Fruit fly (Drosophila melanogaster): ENCODE data around the gene CG10516.

The CG10516 gene

dm6 chr3L:16010176-16010575 is 42.2 kb downstream of the CG10516 start (continued):
- no peak for TF ChIP-seq CG6689 (GFP tag; IDR thresholded peaks at IDR 0.05)
- no peak for TF ChIP-seq crol (GFP tag; IDR thresholded peaks at IDR 0.05)
- TF ChIP-seq Doc2 (GFP tag; IDR thresholded peaks at IDR 0.05), result no peak
- peak; percentile 44 for TF ChIP-seq Sox100B (GFP tag; optimal IDR thresholded peaks at IDR 0.05)
- TF ChIP-seq salm (tag; optimal IDR thresholded peaks at IDR 0.05), result no peak
- TF ChIP-seq fd64A (GFP tag; optimal IDR thresholded peaks at IDR 0.05), result peak; percentile 24
- TF ChIP-seq Hr78 (GFP tag; optimal IDR thresholded peaks at IDR 0.05), result no peak

- no peak for TF ChIP-seq CG6175 (GFP tag; IDR thresholded peaks at IDR 0.05)
- peak; percentile 28 for TF ChIP-seq gcm (GFP tag; optimal IDR thresholded peaks at IDR 0.05)
- peak; percentile 19 for TF ChIP-seq Nf-YB (GFP tag; optimal IDR thresholded peaks at IDR 0.05)
- no peak for TF ChIP-seq CG3726 (GFP tag; IDR thresholded peaks at IDR 0.05)
- peak; percentile 41 for TF ChIP-seq CG13424 (tag; optimal IDR thresholded peaks at IDR 0.05)
- TF ChIP-seq crp (GFP tag; optimal IDR thresholded peaks at IDR 0.05), result peak in 1 of 2 experiments; percentile 55
- TF ChIP-seq CG11723 (GFP tag; optimal IDR thresholded peaks at IDR 0.05), result no peak
- peak; percentile 66 for TF ChIP-seq CG15601 (tag; optimal IDR thresholded peaks at IDR 0.05)
- TF ChIP-seq lola (GFP tag; optimal IDR thresholded peaks at IDR 0.05), result peak in 1 of 3 experiments; percentile 28
- peak; percentile 23 for TF ChIP-seq ash1 (GFP tag; optimal IDR thresholded peaks at IDR 0.05)
- TF ChIP-seq aop (GFP tag; IDR thresholded peaks at IDR 0.05), result no peak
- no peak for TF ChIP-seq CG3838 (GFP tag; optimal IDR thresholded peaks at IDR 0.05)
- TF ChIP-seq tio (GFP tag; optimal IDR thresholded peaks at IDR 0.05), result no peak
- no peak for TF ChIP-seq Oaz (GFP tag; IDR thresholded peaks at IDR 0.05)
- TF ChIP-seq esg (GFP tag; conservative IDR thresholded peaks at IDR 0.05), result no peak
- no peak for TF ChIP-seq Atf3 (GFP tag; optimal IDR thresholded peaks at IDR 0.05)
- TF ChIP-seq Mrtf (GFP tag; IDR thresholded peaks at IDR 0.05), result no peak
- no peak for TF ChIP-seq CG7372 (GFP tag; IDR thresholded peaks at IDR 0.05)
- TF ChIP-seq Spps (tag; optimal IDR thresholded peaks at IDR 0.05), result no peak
- peak; percentile 90 for TF ChIP-seq nmo (GFP tag; optimal IDR thresholded peaks at IDR 0.05)
- peak; percentile 44; the same call in 1 of the 2 replicates for TF ChIP-seq vvl (GFP tag; IDR thresholded peaks at IDR 0.05)
- TF ChIP-seq fru (optimal IDR thresholded peaks at IDR 0.05), result no peak
- TF ChIP-seq CG11093 (GFP tag; IDR thresholded peaks at IDR 0.05), result no peak
- no peak for TF ChIP-seq slou (GFP tag; optimal IDR thresholded peaks at IDR 0.05)
- TF ChIP-seq bowl (GFP tag; IDR thresholded peaks at IDR 0.05), result no peak
- no peak for TF ChIP-seq tgo (GFP tag; IDR thresholded peaks at IDR 0.05)
- no peak for TF ChIP-seq ab (GFP tag; optimal IDR thresholded peaks at IDR 0.05)
- TF ChIP-seq C15 (GFP tag; IDR thresholded peaks at IDR 0.05), result no peak
- TF ChIP-seq NFAT (GFP tag; IDR thresholded peaks at IDR 0.05), result peak; percentile 75
- TF ChIP-seq seq (GFP tag; IDR thresholded peaks at IDR 0.05), result peak; percentile 49; the same call in 1 of the 2 replicates
- no peak for TF ChIP-seq Hand (GFP tag; optimal IDR thresholded peaks at IDR 0.05)
- no peak for TF ChIP-seq lilli (GFP tag; optimal IDR thresholded peaks at IDR 0.05)
- TF ChIP-seq Dip3 (GFP tag; optimal IDR thresholded peaks at IDR 0.05), result no peak
- TF ChIP-seq CG33213 (GFP tag; optimal IDR thresholded peaks at IDR 0.05), result peak; percentile 86
- TF ChIP-seq CG15269 (tag; optimal IDR thresholded peaks at IDR 0.05), result no peak
- no peak for TF ChIP-seq crc (GFP tag; optimal IDR thresholded peaks at IDR 0.05)
- peak; percentile 47 for TF ChIP-seq scrt (GFP tag; optimal IDR thresholded peaks at IDR 0.05)
- no peak for TF ChIP-seq CG14667 (GFP tag; IDR thresholded peaks at IDR 0.05)
- TF ChIP-seq Dek (tag; optimal IDR thresholded peaks at IDR 0.05), result peak; percentile 62
- TF ChIP-seq fd64A (GFP tag; optimal IDR thresholded peaks at IDR 0.05), result no peak
- no peak for TF ChIP-seq CG17912 (GFP tag; optimal IDR thresholded peaks at IDR 0.05)
- peak; percentile 42 for TF ChIP-seq CG8924 (tag; optimal IDR thresholded peaks at IDR 0.05)
These were observed 43.6 kb downstream of the CG10516 start, which contains the start of gene mib1 for dm6 chr3L:16011319-16012210. mib1 (minus strand) TSS chr3L:16011812.

Measured in whole organism, embryonic.